Fruit fly (Drosophila melanogaster) whole organism, embryonic: Measurements from ENCODE around the gene Mettl5.

Source experiments
- CG10274 ChIP-seq: fragments of 200-800 bp; sonication (Bioruptor generic); optimal IDR thresholded peaks from 3 replicates; lab custom pipeline; 2017; ENCODE audit warnings: missing biosample characterization, mild to moderate bottlenecking, missing genetic modification characterization
- CG10321 ChIP-seq: fragments of 200-800 bp; sonication (Bioruptor generic); IDR thresholded peaks from 2 replicates; pipeline ENCODE4 v1.3.6; 2022; ENCODE audit warnings: missing biosample characterization, missing genetic modification characterization
- CG17912 ChIP-seq: fragments of 200-800 bp; sonication (Bioruptor generic); optimal IDR thresholded peaks from 2 replicates; lab custom pipeline; 2018; ENCODE audit warnings: missing biosample characterization, mild to moderate bottlenecking, missing genetic modification characterization
- CG1792 ChIP-seq: fragments of 200-800 bp; sonication (Bioruptor generic); optimal IDR thresholded peaks from 2 replicates; lab custom pipeline; 2016; ENCODE audit warnings: missing biosample characterization, missing genetic modification characterization
- CG18262 ChIP-seq: fragments of 200-800 bp; optimal IDR thresholded peaks from 3 replicates; lab custom pipeline; 2019; ENCODE audit warnings: missing biosample characterization, mild to moderate bottlenecking, missing genetic modification characterization, moderate library complexity
- CG18476 ChIP-seq: fragments of 200-800 bp; sonication (Bioruptor generic); optimal IDR thresholded peaks from 2 replicates; lab custom pipeline; 2016; ENCODE audit warnings: missing biosample characterization, mild to moderate bottlenecking, missing genetic modification characterization
- CG2678 ChIP-seq: fragments of 200-800 bp; sonication (Bioruptor generic); optimal IDR thresholded peaks from 3 replicates; lab custom pipeline; 2019; ENCODE audit warnings: missing biosample characterization, mild to moderate bottlenecking, missing genetic modification characterization, moderate library complexity
- CG3065 ChIP-seq: fragments of 200-800 bp; sonication (Bioruptor generic); optimal IDR thresholded peaks from 2 replicates; lab custom pipeline; 2016; ENCODE audit warnings: missing biosample characterization, missing genetic modification characterization
- CG31224 ChIP-seq: fragments of 200-800 bp; sonication (Bioruptor generic); IDR thresholded peaks from 2 replicates; pipeline ENCODE4 v1.3.6; 2022; ENCODE audit warnings: missing biosample characterization, missing genetic modification characterization
- CG32767 ChIP-seq: fragments of 200-800 bp; sonication (Bioruptor generic); IDR thresholded peaks from 2 replicates; pipeline ENCODE4 v1.3.6; 2022; ENCODE audit warnings: missing biosample characterization, missing genetic modification characterization
- CG3995 ChIP-seq: fragments of 200-800 bp; sonication (Bioruptor generic); optimal IDR thresholded peaks from 3 replicates; lab custom pipeline; 2016; ENCODE audit warnings: missing biosample characterization, missing genetic modification characterization
- CG4424 ChIP-seq: fragments of 200-800 bp; sonication (Bioruptor generic); optimal IDR thresholded peaks from 3 replicates; lab custom pipeline; 2016; ENCODE audit warnings: missing biosample characterization, missing genetic modification characterization
- CG4854 ChIP-seq: fragments of 200-800 bp; sonication (Bioruptor generic); optimal IDR thresholded peaks from 2 replicates; lab custom pipeline; 2016; ENCODE audit warnings: missing biosample characterization, missing genetic modification characterization, inconsistent platforms
- CG6654 ChIP-seq: fragments of 200-800 bp; sonication (Bioruptor generic); optimal IDR thresholded peaks from 2 replicates; lab custom pipeline; 2017; ENCODE audit warnings: missing biosample characterization, mild to moderate bottlenecking, missing genetic modification characterization
- CG6689 ChIP-seq: fragments of 200-800 bp; sonication (Bioruptor generic); IDR thresholded peaks from 2 replicates; pipeline ENCODE4 v1.3.6; 2022; ENCODE audit warnings: missing biosample characterization, missing genetic modification characterization
- CG7987 ChIP-seq: fragments of 200-800 bp; sonication (Bioruptor generic); optimal IDR thresholded peaks from 2 replicates; lab custom pipeline; 2018; ENCODE audit warnings: missing biosample characterization, mild to moderate bottlenecking, missing genetic modification characterization, moderate library complexity
- CG8359 ChIP-seq: fragments of 200-800 bp; sonication (Bioruptor generic); optimal IDR thresholded peaks from 2 replicates; lab custom pipeline; 2017; ENCODE audit warnings: missing biosample characterization, mild to moderate bottlenecking, missing genetic modification characterization, borderline replicate concordance
- Dad ChIP-seq: fragments of 200-800 bp; sonication (Bioruptor generic); optimal IDR thresholded peaks from 3 replicates; lab custom pipeline; 2016; ENCODE audit warnings: missing biosample characterization, missing genetic modification characterization
- Dbx ChIP-seq: fragments of 200-800 bp; sonication (Bioruptor generic); IDR thresholded peaks from 3 replicates; pipeline ENCODE4 v1.3.6; 2022; ENCODE audit warnings: missing biosample characterization, missing genetic modification characterization
- Ets65A ChIP-seq: fragments of 200-800 bp; sonication (Bioruptor generic); peaks from one replicate; lab custom pipeline; 2016; ENCODE audit warnings: missing biosample characterization, missing genetic modification characterization
- GATAe ChIP-seq: fragments of 200-800 bp; sonication (Bioruptor generic); conservative IDR thresholded peaks from 2 replicates; pipeline ENCODE4 v1.3.6; 2022; ENCODE audit warnings: missing biosample characterization, missing genetic modification characterization
- HmgD ChIP-seq: fragments of 200-800 bp; sonication (Bioruptor generic); optimal IDR thresholded peaks from 3 replicates; lab custom pipeline; 2016; ENCODE audit warnings: missing biosample characterization, missing genetic modification characterization
- Jarid2 ChIP-seq: fragments of 200-800 bp; sonication (Bioruptor generic); optimal IDR thresholded peaks from 3 replicates; lab custom pipeline; 2017; ENCODE audit warnings: mild to moderate bottlenecking, missing biosample characterization, missing genetic modification reagents, missing genetic modification characterization
- Lhr ChIP-seq: fragments of 200-800 bp; sonication (Bioruptor generic); optimal IDR thresholded peaks from 3 replicates; lab custom pipeline; 2017; ENCODE audit warnings: mild to moderate bottlenecking, missing biosample characterization, missing genetic modification reagents, missing genetic modification characterization
- MTF-1 ChIP-seq: fragments of 200-800 bp; sonication (Bioruptor generic); optimal IDR thresholded peaks from 2 replicates; lab custom pipeline; 2018; ENCODE audit warnings: missing biosample characterization, mild to moderate bottlenecking, missing genetic modification characterization, borderline replicate concordance
- Spps ChIP-seq: fragments of 200-800 bp; sonication (Bioruptor generic); optimal IDR thresholded peaks from 2 replicates; lab custom pipeline; 2018; ENCODE audit warnings: missing biosample characterization, mild to moderate bottlenecking, missing genetic modification characterization
- Sry-β ChIP-seq: fragments of 200-800 bp; sonication (Bioruptor generic); optimal IDR thresholded peaks from 2 replicates; lab custom pipeline; 2018; ENCODE audit warnings: missing biosample characterization, mild to moderate bottlenecking, missing genetic modification characterization, moderate library complexity
- Xbp1 ChIP-seq: fragments of 200-800 bp; sonication (Bioruptor generic); optimal IDR thresholded peaks from 3 replicates; lab custom pipeline; 2016; ENCODE audit warnings: missing biosample characterization, mild to moderate bottlenecking, missing genetic modification characterization
- ab ChIP-seq: fragments of 200-800 bp; sonication (Bioruptor generic); optimal IDR thresholded peaks from 2 replicates; lab custom pipeline; 2016; ENCODE audit warnings: missing biosample characterization, missing genetic modification characterization
- ac ChIP-seq: fragments of 200-800 bp; sonication (Bioruptor generic); optimal IDR thresholded peaks from 3 replicates; lab custom pipeline; 2017; ENCODE audit warnings: missing biosample characterization, mild to moderate bottlenecking, missing genetic modification characterization
- az2 ChIP-seq: fragments of 200-800 bp; sonication (Bioruptor generic); optimal IDR thresholded peaks from 3 replicates; lab custom pipeline; 2016; ENCODE audit warnings: missing biosample characterization, missing genetic modification characterization
- bsh ChIP-seq, 2 experiments: fragments of 200-800 bp; sonication (Bioruptor generic); optimal IDR thresholded peaks; 2 replicates each; lab custom pipeline; 2017 to 2018; ENCODE audit warnings: mild to moderate bottlenecking in 2 of 2, missing biosample characterization in 2 of 2, missing genetic modification characterization in 2 of 2, moderate library complexity in 1 of 2
- caup ChIP-seq: fragments of 200-800 bp; sonication (Bioruptor generic); optimal IDR thresholded peaks from 3 replicates; lab custom pipeline; 2017; ENCODE audit warnings: missing biosample characterization, mild to moderate bottlenecking, missing genetic modification characterization, moderate library complexity; ENCODE audit not compliant: severe bottlenecking
- corto ChIP-seq: fragments of 200-800 bp; sonication (Bioruptor generic); optimal IDR thresholded peaks from 2 replicates; lab custom pipeline; 2016; ENCODE audit warnings: missing biosample characterization, mild to moderate bottlenecking, missing genetic modification characterization, moderate library complexity
- grn ChIP-seq: fragments of 200-800 bp; sonication (Bioruptor generic); optimal IDR thresholded peaks from 3 replicates; lab custom pipeline; 2017; ENCODE audit warnings: missing biosample characterization, missing genetic modification characterization
- knrl ChIP-seq: fragments of 200-800 bp; sonication (Bioruptor generic); IDR thresholded peaks from 3 replicates; pipeline ENCODE4 v1.3.6; 2022; ENCODE audit warnings: missing biosample characterization, missing genetic modification characterization; ENCODE audit not compliant: partially characterized antibody
- lmd ChIP-seq: fragments of 200-800 bp; sonication (Bioruptor generic); IDR thresholded peaks from 2 replicates; pipeline ENCODE4 v1.3.6; 2022; ENCODE audit warnings: missing biosample characterization, missing genetic modification characterization
- maf-S ChIP-seq: fragments of 200-800 bp; sonication (Bioruptor generic); optimal IDR thresholded peaks from 2 replicates; lab custom pipeline; 2016; ENCODE audit warnings: missing biosample characterization, missing genetic modification characterization
- nau ChIP-seq: fragments of 200-800 bp; sonication (Bioruptor generic); optimal IDR thresholded peaks from 3 replicates; lab custom pipeline; 2017; ENCODE audit warnings: missing biosample characterization, mild to moderate bottlenecking, missing genetic modification characterization, missing genetic modification reagents
- nom ChIP-seq: fragments of 200-800 bp; sonication (Bioruptor generic); optimal IDR thresholded peaks from 2 replicates; lab custom pipeline; 2017; ENCODE audit warnings: missing biosample characterization, missing genetic modification characterization, mild to moderate bottlenecking, moderate library complexity, missing genetic modification reagents
- pros ChIP-seq: fragments of 200-800 bp; sonication (Bioruptor generic); optimal IDR thresholded peaks from 3 replicates; lab custom pipeline; 2019; ENCODE audit warnings: missing biosample characterization, mild to moderate bottlenecking, missing genetic modification characterization, moderate library complexity
- seq ChIP-seq: fragments of 200-800 bp; sonication (Bioruptor generic); IDR thresholded peaks from 2 replicates; pipeline ENCODE4 v1.3.6; 2022; ENCODE audit warnings: missing biosample characterization, missing genetic modification characterization
- sna ChIP-seq: fragments of 200-800 bp; sonication (Bioruptor generic); IDR thresholded peaks from 2 replicates; pipeline ENCODE4 v1.3.6; 2022; ENCODE audit warnings: missing biosample characterization, missing genetic modification characterization; ENCODE audit not compliant: partially characterized antibody
- sob ChIP-seq: fragments of 200-800 bp; sonication (Bioruptor generic); IDR thresholded peaks from 2 replicates; pipeline ENCODE4 v1.3.6; 2022; ENCODE audit warnings: missing biosample characterization, missing genetic modification characterization
- ssp ChIP-seq: fragments of 200-800 bp; sonication (Bioruptor generic); IDR thresholded peaks from 2 replicates; pipeline ENCODE4 v1.3.6; 2022; ENCODE audit warnings: missing biosample characterization, missing genetic modification characterization
- tin ChIP-seq: fragments of 200-800 bp; sonication (Bioruptor generic); optimal IDR thresholded peaks from 3 replicates; lab custom pipeline; 2016; ENCODE audit warnings: missing biosample characterization, missing genetic modification characterization
- tup ChIP-seq: fragments of 200-800 bp; sonication (Bioruptor generic); optimal IDR thresholded peaks from 2 replicates; lab custom pipeline; 2016; ENCODE audit warnings: missing biosample characterization, mild to moderate bottlenecking, missing genetic modification characterization, moderate library complexity
- wor ChIP-seq: fragments of 200-800 bp; sonication (Bioruptor generic); IDR thresholded peaks from 2 replicates; pipeline ENCODE4 v1.3.6; 2022; ENCODE audit warnings: missing biosample characterization, missing genetic modification characterization
- zfh1 ChIP-seq: fragments of 200-800 bp; sonication (Bioruptor generic); IDR thresholded peaks from 3 replicates; pipeline ENCODE4 v1.3.6; 2022; ENCODE audit warnings: missing biosample characterization, missing genetic modification characterization

Gene Mettl5

DNA sequence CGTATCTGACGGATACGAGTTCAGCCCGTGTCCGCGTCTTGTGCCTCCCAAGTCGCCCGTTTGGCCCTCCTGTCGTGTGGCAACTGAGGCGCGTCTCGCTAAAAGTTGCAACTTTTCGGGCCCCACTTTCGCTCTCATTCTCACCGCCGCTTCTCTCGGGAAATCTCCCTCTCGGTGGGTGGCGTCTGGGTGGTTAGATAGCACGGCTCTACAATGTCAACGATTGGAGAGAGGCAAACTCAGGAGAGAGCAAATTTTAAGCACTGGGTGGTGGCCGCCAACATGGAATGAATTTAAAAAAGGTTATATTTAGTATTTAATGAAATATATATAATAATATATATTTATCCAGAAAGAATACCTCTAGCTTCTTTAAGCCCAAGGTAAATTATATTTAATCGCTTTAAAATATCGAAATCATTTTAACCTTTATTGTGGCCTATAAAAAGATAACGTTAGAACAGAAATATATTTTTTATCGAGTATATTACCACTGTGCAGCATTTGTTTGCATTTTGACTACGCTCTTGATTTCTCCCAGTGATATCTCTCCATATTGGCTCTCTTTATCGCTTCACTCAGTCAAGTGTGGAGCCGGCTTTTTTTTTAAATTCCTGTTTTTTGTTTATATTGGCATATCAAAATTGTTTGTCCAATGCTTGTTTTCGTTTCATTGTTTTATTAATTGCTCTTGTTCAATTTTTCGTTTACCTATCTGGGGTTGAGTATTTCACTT, 29.0 kb downstream of the Mettl5 start, which contains the start of gene Gbs-76A (continued):
- no peak for TF ChIP-seq CG4854 (GFP tag; lab: Kevin White, UChicago)
- peak; percentile 87 for TF ChIP-seq lmd (GFP tag; lab: Robert Waterston, UW)
- TF ChIP-seq Xbp1 (GFP tag; lab: Kevin White, UChicago): peak; percentile 58
- peak; percentile 96 for TF ChIP-seq CG2678 (tag; lab: Kevin White, UChicago)
- no peak for TF ChIP-seq Spps
- TF ChIP-seq MTF-1 (GFP tag; lab: Kevin White, UChicago): no peak
- TF ChIP-seq CG4424 (GFP tag; lab: Kevin White, UChicago): peak; percentile 64
- no peak for TF ChIP-seq CG3995 (GFP tag; lab: Kevin White, UChicago)
- TF ChIP-seq az2 (GFP tag; lab: Kevin White, UChicago): peak; percentile 58
- TF ChIP-seq wor: peak; percentile 59
- TF ChIP-seq maf-S (GFP tag; lab: Kevin White, UChicago): no peak
- TF ChIP-seq Dbx (GFP tag; lab: Robert Waterston, UW): peak; percentile 69; the same call in 2 of the 3 replicates
- peak; percentile 67 for TF ChIP-seq GATAe (GFP tag; lab: Robert Waterston, UW)
- TF ChIP-seq CG6689 (GFP tag; lab: Robert Waterston, UW): peak; percentile 85
- no peak for TF ChIP-seq pros
- TF ChIP-seq tin: peak; percentile 42
- no peak for TF ChIP-seq Jarid2 (GFP tag; lab: Kevin White, UChicago)
- TF ChIP-seq zfh1: peak; percentile 56; the same call in 1 of the 3 replicates
- TF ChIP-seq Sry-β (GFP tag; lab: Kevin White, UChicago): no peak
- TF ChIP-seq seq (GFP tag; lab: Robert Waterston, UW): peak; percentile 76
- TF ChIP-seq knrl (GFP tag; lab: Robert Waterston, UW): peak; percentile 42; the same call in 1 of the 3 replicates
- peak; percentile 66 for TF ChIP-seq Ets65A (GFP tag; lab: Kevin White, UChicago)
- TF ChIP-seq CG1792: no peak
- peak; percentile 75 for TF ChIP-seq CG32767 (GFP tag; lab: Robert Waterston, UW)
- no peak for TF ChIP-seq ac (GFP tag; lab: Kevin White, UChicago)
- peak; percentile 58 to 89 for TF ChIP-seq bsh (GFP tag; optimal IDR thresholded peaks at IDR 0.05; lab: Kevin White, UChicago)
- TF ChIP-seq ab (GFP tag; lab: Kevin White, UChicago): no peak
- peak; percentile 53 for TF ChIP-seq CG31224
- TF ChIP-seq sna: peak; percentile 65
- no peak for TF ChIP-seq CG10274 (GFP tag; lab: Kevin White, UChicago)
- peak; percentile 56 for TF ChIP-seq ssp (GFP tag; lab: Robert Waterston, UW)
- no peak for TF ChIP-seq HmgD
- TF ChIP-seq CG6654 (GFP tag; lab: Kevin White, UChicago): peak; percentile 51
- TF ChIP-seq nau (GFP tag; lab: Kevin White, UChicago): peak; percentile 32
- peak; percentile 63 for TF ChIP-seq nom (GFP tag; lab: Kevin White, UChicago)
- TF ChIP-seq CG8359: peak; percentile 70
- no peak for TF ChIP-seq tup
- TF ChIP-seq Dad: no peak
- no peak for TF ChIP-seq CG10321 (GFP tag; lab: Robert Waterston, UW)
- TF ChIP-seq CG3065 (GFP tag; lab: Kevin White, UChicago): no peak
- TF ChIP-seq CG7987 (GFP tag; lab: Kevin White, UChicago): peak; percentile 24
- TF ChIP-seq CG18476 (GFP tag; lab: Kevin White, UChicago): peak; percentile 12
- no peak for TF ChIP-seq CG17912 (GFP tag; lab: Kevin White, UChicago)
- peak; percentile 78 for TF ChIP-seq corto
- no peak for TF ChIP-seq grn (GFP tag; lab: Kevin White, UChicago)
- peak; percentile 73 for TF ChIP-seq caup (GFP tag; lab: Kevin White, UChicago)
- peak; percentile 76 for TF ChIP-seq sob (GFP tag; lab: Robert Waterston, UW)
- peak; percentile 88 for TF ChIP-seq CG18262 (tag; lab: Kevin White, UChicago)
- peak; percentile 28 for TF ChIP-seq Lhr (GFP tag; lab: Kevin White, UChicago)
